Fruit fly (Drosophila melanogaster) whole organism, embryonic: ENCODE data around the gene mRpS26.

Experiments used
- Antp ChIP-seq: fragments of 200-800 bp; sonication (Bioruptor generic); optimal IDR thresholded peaks from 3 replicates; lab custom pipeline; 2016; ENCODE audit warnings: missing biosample characterization, missing genetic modification characterization
- Blimp-1 ChIP-seq: fragments of 200-800 bp; sonication (Bioruptor generic); optimal IDR thresholded peaks from 3 replicates; lab custom pipeline; 2018; ENCODE audit warnings: missing biosample characterization, missing genetic modification characterization, mild to moderate bottlenecking, moderate library complexity, missing genetic modification reagents
- CG10274 ChIP-seq: fragments of 200-800 bp; sonication (Bioruptor generic); optimal IDR thresholded peaks from 3 replicates; lab custom pipeline; 2017; ENCODE audit warnings: missing biosample characterization, mild to moderate bottlenecking, missing genetic modification characterization
- CG11247 ChIP-seq: fragments of 200-800 bp; sonication (Bioruptor generic); IDR thresholded peaks from 2 replicates; pipeline ENCODE4 v1.3.6; 2022; ENCODE audit warnings: missing biosample characterization, missing genetic modification characterization
- CG12299 ChIP-seq: fragments of 200-800 bp; sonication (Bioruptor generic); optimal IDR thresholded peaks from 2 replicates; lab custom pipeline; 2018; ENCODE audit warnings: missing biosample characterization, mild to moderate bottlenecking, missing genetic modification characterization
- CG12744 ChIP-seq: fragments of 200-800 bp; sonication (Bioruptor generic); optimal IDR thresholded peaks from 2 replicates; lab custom pipeline; 2016; ENCODE audit warnings: missing biosample characterization, missing genetic modification characterization
- CG12769 ChIP-seq: fragments of 200-800 bp; sonication (Bioruptor generic); optimal IDR thresholded peaks from 2 replicates; lab custom pipeline; 2019; ENCODE audit warnings: missing biosample characterization, mild to moderate bottlenecking, missing genetic modification characterization, moderate library complexity
- CG14860 ChIP-seq: fragments of 200-800 bp; sonication (Bioruptor generic); IDR thresholded peaks from 3 replicates; pipeline ENCODE4 v1.3.6; 2022; ENCODE audit warnings: missing biosample characterization, missing genetic modification characterization; ENCODE audit not compliant: partially characterized antibody
- CG15011 ChIP-seq: fragments of 200-800 bp; sonication (Bioruptor generic); optimal IDR thresholded peaks from 3 replicates; lab custom pipeline; 2018; ENCODE audit warnings: missing biosample characterization, mild to moderate bottlenecking, missing genetic modification characterization
- CG1603 ChIP-seq: fragments of 200-800 bp; sonication (Bioruptor generic); optimal IDR thresholded peaks from 2 replicates; lab custom pipeline; 2019; ENCODE audit warnings: missing biosample characterization, mild to moderate bottlenecking, missing genetic modification characterization, moderate library complexity
- CG31224 ChIP-seq: fragments of 200-800 bp; sonication (Bioruptor generic); IDR thresholded peaks from 2 replicates; pipeline ENCODE4 v1.3.6; 2022; ENCODE audit warnings: missing biosample characterization, missing genetic modification characterization
- CG31365 ChIP-seq: fragments of 200-800 bp; sonication (Bioruptor generic); optimal IDR thresholded peaks from 2 replicates; lab custom pipeline; 2018; ENCODE audit warnings: missing biosample characterization, mild to moderate bottlenecking, missing genetic modification characterization
- CG32532 ChIP-seq: fragments of 200-800 bp; sonication (Bioruptor generic); IDR thresholded peaks from 2 replicates; pipeline ENCODE4 v1.3.6; 2022; ENCODE audit warnings: missing biosample characterization, missing genetic modification characterization
- CG3281 ChIP-seq: fragments of 200-800 bp; sonication (Bioruptor generic); optimal IDR thresholded peaks from 3 replicates; lab custom pipeline; 2017; ENCODE audit warnings: missing biosample characterization, mild to moderate bottlenecking, missing genetic modification characterization
- CG4730 ChIP-seq: fragments of 200-800 bp; sonication (Bioruptor generic); IDR thresholded peaks from 2 replicates; pipeline ENCODE4 v1.3.6; 2022; ENCODE audit warnings: missing biosample characterization, missing genetic modification characterization
- CG8944 ChIP-seq: fragments of 200-800 bp; sonication (Bioruptor generic); optimal IDR thresholded peaks from 3 replicates; lab custom pipeline; 2016; ENCODE audit warnings: missing biosample characterization, missing genetic modification characterization
- CG9727 ChIP-seq: fragments of 200-800 bp; sonication (Bioruptor generic); optimal IDR thresholded peaks from 3 replicates; lab custom pipeline; 2017; ENCODE audit warnings: missing biosample characterization, mild to moderate bottlenecking, missing genetic modification characterization
- Camta ChIP-seq: fragments of 200-800 bp; sonication (Bioruptor generic); optimal IDR thresholded peaks from 2 replicates; lab custom pipeline; 2016; ENCODE audit warnings: missing biosample characterization, missing genetic modification characterization
- Dip3 ChIP-seq: fragments of 200-800 bp; sonication (Bioruptor generic); optimal IDR thresholded peaks from 3 replicates; lab custom pipeline; 2016; ENCODE audit warnings: missing biosample characterization, missing genetic modification characterization
- Doc2 ChIP-seq: fragments of 200-800 bp; sonication (Bioruptor generic); IDR thresholded peaks from 2 replicates; pipeline ENCODE4 v1.3.6; 2022; ENCODE audit warnings: missing biosample characterization, missing genetic modification characterization
- Ets65A ChIP-seq: fragments of 200-800 bp; sonication (Bioruptor generic); peaks from one replicate; lab custom pipeline; 2016; ENCODE audit warnings: missing biosample characterization, missing genetic modification characterization
- HHEX ChIP-seq: fragments of 200-800 bp; sonication (Bioruptor generic); optimal IDR thresholded peaks from 3 replicates; lab custom pipeline; 2017; ENCODE audit warnings: missing biosample characterization, mild to moderate bottlenecking, missing genetic modification characterization, missing genetic modification reagents
- Hr78 ChIP-seq, 2 experiments: fragments of 200-800 bp in 1 of 2; fragments of >200 bp in 1 of 2; sonication (Bioruptor generic) in 1 of 2; optimal IDR thresholded peaks; 2 replicates each; lab custom pipeline; 2017 to 2019; ENCODE audit warnings: missing biosample characterization in 2 of 2, missing genetic modification characterization in 2 of 2, mild to moderate bottlenecking in 1 of 2, moderate library complexity in 1 of 2
- Lhr ChIP-seq: fragments of 200-800 bp; sonication (Bioruptor generic); optimal IDR thresholded peaks from 3 replicates; lab custom pipeline; 2017; ENCODE audit warnings: mild to moderate bottlenecking, missing biosample characterization, missing genetic modification reagents, missing genetic modification characterization
- Nf-YB ChIP-seq: fragments of 200-800 bp; sonication (Bioruptor generic); optimal IDR thresholded peaks from 3 replicates; lab custom pipeline; 2019; ENCODE audit warnings: missing biosample characterization, mild to moderate bottlenecking, missing genetic modification characterization, moderate library complexity
- Sry-β ChIP-seq: fragments of 200-800 bp; sonication (Bioruptor generic); optimal IDR thresholded peaks from 2 replicates; lab custom pipeline; 2018; ENCODE audit warnings: missing biosample characterization, mild to moderate bottlenecking, missing genetic modification characterization, moderate library complexity
- TFAM ChIP-seq: fragments of 200-800 bp; sonication (Bioruptor generic); optimal IDR thresholded peaks from 2 replicates; lab custom pipeline; 2017; ENCODE audit warnings: missing biosample characterization, missing genetic modification characterization, inconsistent platforms
- Xrp1 ChIP-seq: fragments of 200-800 bp; sonication (Bioruptor generic); IDR thresholded peaks from 2 replicates; pipeline ENCODE4 v1.3.6; 2022; ENCODE audit warnings: missing biosample characterization, missing genetic modification characterization
- ac ChIP-seq: fragments of 200-800 bp; sonication (Bioruptor generic); optimal IDR thresholded peaks from 3 replicates; lab custom pipeline; 2017; ENCODE audit warnings: missing biosample characterization, mild to moderate bottlenecking, missing genetic modification characterization
- ap ChIP-seq: fragments of 200-800 bp; sonication (Bioruptor generic); IDR thresholded peaks from 2 replicates; pipeline ENCODE4 v1.3.6; 2022; ENCODE audit warnings: missing biosample characterization, missing genetic modification characterization
- az2 ChIP-seq: fragments of 200-800 bp; sonication (Bioruptor generic); optimal IDR thresholded peaks from 3 replicates; lab custom pipeline; 2016; ENCODE audit warnings: missing biosample characterization, missing genetic modification characterization
- ci ChIP-seq: fragments of 200-800 bp; sonication (Bioruptor generic); IDR thresholded peaks from 3 replicates; pipeline ENCODE4 v1.3.6; 2022; ENCODE audit warnings: missing biosample characterization, missing genetic modification characterization
- disco-r ChIP-seq: fragments of 200-800 bp; sonication (Bioruptor generic); optimal IDR thresholded peaks from 2 replicates; lab custom pipeline; 2016; ENCODE audit warnings: missing biosample characterization, missing genetic modification characterization
- ewg ChIP-seq: fragments of 200-800 bp; sonication (Bioruptor generic); optimal IDR thresholded peaks from 3 replicates; lab custom pipeline; 2017; ENCODE audit warnings: mild to moderate bottlenecking, missing biosample characterization, missing genetic modification reagents, missing genetic modification characterization
- fd102C ChIP-seq: fragments of 200-800 bp; sonication (Bioruptor generic); optimal IDR thresholded peaks from 2 replicates; lab custom pipeline; 2018; ENCODE audit warnings: missing biosample characterization, mild to moderate bottlenecking, missing genetic modification characterization, moderate library complexity
- fu2 ChIP-seq: fragments of 200-800 bp; sonication (Bioruptor generic); optimal IDR thresholded peaks from 2 replicates; lab custom pipeline; 2016; ENCODE audit warnings: missing biosample characterization, missing genetic modification characterization
- gt ChIP-seq: fragments of 200-800 bp; sonication (Bioruptor generic); IDR thresholded peaks from 2 replicates; pipeline ENCODE4 v1.3.6; 2022; ENCODE audit warnings: missing biosample characterization, missing genetic modification characterization
- h ChIP-seq: fragments of >200 bp; optimal IDR thresholded peaks from 2 replicates; lab custom pipeline; 2017
- ken ChIP-seq: fragments of 200-800 bp; sonication (Bioruptor generic); IDR thresholded peaks from 3 replicates; pipeline ENCODE4 v1.3.6; 2022; ENCODE audit warnings: missing biosample characterization, missing genetic modification characterization
- oc ChIP-seq: fragments of 200-800 bp; sonication (Bioruptor generic); optimal IDR thresholded peaks from 2 replicates; lab custom pipeline; 2018; ENCODE audit warnings: missing biosample characterization, mild to moderate bottlenecking, missing genetic modification characterization, moderate library complexity
- p53 ChIP-seq: fragments of 200-800 bp; sonication (Bioruptor generic); optimal IDR thresholded peaks from 2 replicates; lab custom pipeline; 2016; ENCODE audit warnings: missing biosample characterization, missing genetic modification characterization
- scrt ChIP-seq: fragments of 200-800 bp; sonication (Bioruptor generic); optimal IDR thresholded peaks from 2 replicates; lab custom pipeline; 2018; ENCODE audit warnings: missing biosample characterization, mild to moderate bottlenecking, missing genetic modification characterization, moderate library complexity
- sd ChIP-seq: fragments of 200-800 bp; sonication (Bioruptor generic); optimal IDR thresholded peaks from 3 replicates; lab custom pipeline; 2018; ENCODE audit warnings: missing biosample characterization, mild to moderate bottlenecking, missing genetic modification characterization, moderate library complexity
- sima ChIP-seq: fragments of 200-800 bp; sonication (Bioruptor generic); optimal IDR thresholded peaks from 2 replicates; lab custom pipeline; 2016; ENCODE audit warnings: missing biosample characterization, missing genetic modification characterization
- twi ChIP-seq: fragments of 200-800 bp; optimal IDR thresholded peaks from 2 replicates; lab custom pipeline; 2019; ENCODE audit warnings: missing biosample characterization, mild to moderate bottlenecking, missing genetic modification characterization, moderate library complexity
- unc-4 ChIP-seq: fragments of 200-800 bp; sonication (Bioruptor generic); IDR thresholded peaks from 2 replicates; pipeline ENCODE4 v1.3.6; 2022; ENCODE audit warnings: missing biosample characterization, missing genetic modification characterization; ENCODE audit not compliant: partially characterized antibody
- usp ChIP-seq: fragments of >200 bp; optimal IDR thresholded peaks from 2 replicates; lab custom pipeline; 2017; ENCODE audit warnings: missing biosample characterization, missing genetic modification characterization
- zen2 ChIP-seq: fragments of 200-800 bp; sonication (Bioruptor generic); IDR thresholded peaks from 3 replicates; pipeline ENCODE4 v1.3.6; 2022; ENCODE audit warnings: missing biosample characterization, missing genetic modification characterization; ENCODE audit not compliant: partially characterized antibody

The mRpS26 gene

dm6 chr3L:18106021-18106944, at the start of gene mRpS26, which contains the start of gene CG13698 (continued):
- TF ChIP-seq CG4730 (GFP tag; lab: Robert Waterston, UW) (0 out of 2 replicates have a peak, but pooled peaks have one; percentile 22), CG31224 (GFP tag; lab: Robert Waterston, UW) (no peak), ken (GFP tag; lab: Robert Waterston, UW) (no peak), unc-4 (GFP tag; lab: Robert Waterston, UW) (no peak), Dip3 (GFP tag; lab: Kevin White, UChicago) (peak; percentile 55), twi (tag; lab: Kevin White, UChicago) (peak; percentile 56), CG15011 (peak; percentile 60), az2 (GFP tag; lab: Kevin White, UChicago) (peak; percentile 69), h (no peak), CG8944 (no peak), TFAM (GFP tag; lab: Kevin White, UChicago) (no peak), ewg (GFP tag; lab: Kevin White, UChicago) (peak; percentile 63), CG12769 (tag; lab: Kevin White, UChicago) (peak; percentile 68), fu2 (GFP tag; lab: Kevin White, UChicago) (no peak), Nf-YB (peak; percentile 49), CG32532 (GFP tag; lab: Robert Waterston, UW) (peak; percentile 67), usp (GFP tag; lab: Kevin White, UChicago) (no peak), CG11247 (GFP tag; lab: Robert Waterston, UW) (0 out of 2 replicates have a peak, but pooled peaks have one; percentile 57), zen2 (GFP tag; lab: Robert Waterston, UW) (peak; percentile 30; the same call in 1 of the 3 replicates), Lhr (GFP tag; lab: Kevin White, UChicago) (peak; percentile 65), Sry-β (peak; percentile 94), Doc2 (GFP tag; lab: Robert Waterston, UW) (no peak), fd102C (no peak), CG3281 (GFP tag; lab: Kevin White, UChicago) (peak; percentile 60), Blimp-1 (GFP tag; lab: Kevin White, UChicago) (peak; percentile 58), disco-r (GFP tag; lab: Kevin White, UChicago) (no peak), CG14860 (GFP tag; lab: Robert Waterston, UW) (no peak), Hr78 (GFP tag; optimal IDR thresholded peaks at IDR 0.05; lab: Kevin White, UChicago) (peak in 1 of 2 experiments; percentile 40), CG9727 (GFP tag; lab: Kevin White, UChicago) (peak; percentile 68), ci (GFP tag; lab: Robert Waterston, UW) (peak; percentile 19; the same call in 1 of the 3 replicates), p53 (no peak), Camta (GFP tag; lab: Kevin White, UChicago) (no peak), CG31365 (no peak), ap (GFP tag; lab: Robert Waterston, UW) (0 out of 2 replicates have a peak, but pooled peaks have one; percentile 12), Ets65A (GFP tag; lab: Kevin White, UChicago) (peak; percentile 91), gt (GFP tag; lab: Robert Waterston, UW) (no peak), sima (GFP tag; lab: Kevin White, UChicago) (no peak), oc (tag; lab: Kevin White, UChicago) (peak; percentile 59), CG1603 (tag; lab: Kevin White, UChicago) (peak; percentile 30), CG12744 (GFP tag; lab: Kevin White, UChicago) (no peak), ac (GFP tag; lab: Kevin White, UChicago) (no peak), Antp (GFP tag; lab: Kevin White, UChicago) (no peak), HHEX (GFP tag; lab: Kevin White, UChicago) (peak; percentile 56), CG10274 (GFP tag; lab: Kevin White, UChicago) (no peak), Xrp1 (GFP tag; lab: Robert Waterston, UW) (peak; percentile 60), CG12299 (tag; lab: Kevin White, UChicago) (peak; percentile 60), scrt (GFP tag; lab: Kevin White, UChicago) (peak; percentile 60), sd (peak; percentile 18)
